Fruit fly (Drosophila melanogaster): ENCODE results near the gene tara.
A peak's percentile ranks its signal among the peaks of the same experiment; 100 is the strongest.

dm6 chr3R:16241102-16241779 is 15.8 kb downstream of the tara start:
- no peak for TF ChIP-seq al (GFP tag; IDR thresholded peaks at IDR 0.05)
- TF ChIP-seq CG10209 (GFP tag; optimal IDR thresholded peaks at IDR 0.05): no peak
- no peak for TF ChIP-seq CG2129 (GFP tag; IDR thresholded peaks at IDR 0.05; ENCODE audit: partially characterized antibody)
- TF ChIP-seq vvl (GFP tag; IDR thresholded peaks at IDR 0.05): no peak
- no peak for TF ChIP-seq E2f1 (GFP tag; IDR thresholded peaks at IDR 0.05)
- TF ChIP-seq h (optimal IDR thresholded peaks at IDR 0.05): no peak
- no peak for TF ChIP-seq CG2889 (GFP tag; IDR thresholded peaks at IDR 0.05)
- TF ChIP-seq cas (GFP tag; IDR thresholded peaks at IDR 0.05): no peak
- peak; percentile 98 for TF ChIP-seq Deaf1 (tag; optimal IDR thresholded peaks at IDR 0.05)
- no peak for TF ChIP-seq CG3838 (GFP tag; optimal IDR thresholded peaks at IDR 0.05)
